Worm (Caenorhabditis elegans): ENCODE data around the gene zig-6.

zig-6 gene

DNA sequence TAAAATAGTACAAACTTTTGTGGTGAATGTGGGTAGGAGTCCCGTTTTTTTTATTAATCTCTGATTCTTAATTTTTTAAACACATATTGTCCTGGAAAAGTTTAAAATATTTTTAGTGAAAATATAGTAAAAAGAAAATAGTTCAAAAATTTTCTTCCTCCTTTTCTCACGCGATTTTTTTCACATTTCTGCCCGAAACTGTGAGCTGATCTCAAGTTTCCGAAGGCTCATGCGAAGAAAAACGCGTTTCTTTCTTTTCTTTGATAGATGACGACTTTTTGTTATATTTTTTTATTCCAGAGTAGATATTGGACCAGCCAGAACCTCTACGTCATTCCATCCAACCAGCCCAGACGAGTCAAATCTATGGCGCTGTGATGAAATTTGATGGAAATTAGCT lies 4.9 kb downstream of the zig-6 start, which contains the start of gene T03G11.9:
Gene T03G11.9, plus strand, starts transcription at position 301 of the 400 bp plus-strand sequence.
- TF ChIP-seq odd-2 (tag; optimal IDR thresholded peaks at IDR 0.05) (no peak), ceh-30 (tag; optimal IDR thresholded peaks at IDR 0.05) (no peak), che-1 (tag; optimal IDR thresholded peaks at IDR 0.05) (no peak), ceh-22 (tag; optimal IDR thresholded peaks at IDR 0.05) (no peak), C38D4.7 (GFP tag; optimal IDR thresholded peaks at IDR 0.05) (no peak), pax-1 (tag; optimal IDR thresholded peaks at IDR 0.05) (no peak), hlh-8 (tag; optimal IDR thresholded peaks at IDR 0.05) (no peak), fax-1 (tag; optimal IDR thresholded peaks at IDR 0.05) (no peak), syd-9 (tag; optimal IDR thresholded peaks at IDR 0.05) (no peak), rnt-1 (tag; optimal IDR thresholded peaks at IDR 0.05) (no peak), C08G9.2 (tag; optimal IDR thresholded peaks at IDR 0.05) (no peak), ama-1 (optimal IDR thresholded peaks at IDR 0.05) (no peak), lim-6 (tag; optimal IDR thresholded peaks at IDR 0.05) (no peak), pros-1 (tag; optimal IDR thresholded peaks at IDR 0.05) (no peak), unc-55 (GFP tag; optimal IDR thresholded peaks at IDR 0.05) (no peak), unc-86 (tag; optimal IDR thresholded peaks at IDR 0.05) (no peak), dmd-4 (tag; optimal IDR thresholded peaks at IDR 0.05; ENCODE audit: borderline replicate concordance) (no peak)

DNA sequence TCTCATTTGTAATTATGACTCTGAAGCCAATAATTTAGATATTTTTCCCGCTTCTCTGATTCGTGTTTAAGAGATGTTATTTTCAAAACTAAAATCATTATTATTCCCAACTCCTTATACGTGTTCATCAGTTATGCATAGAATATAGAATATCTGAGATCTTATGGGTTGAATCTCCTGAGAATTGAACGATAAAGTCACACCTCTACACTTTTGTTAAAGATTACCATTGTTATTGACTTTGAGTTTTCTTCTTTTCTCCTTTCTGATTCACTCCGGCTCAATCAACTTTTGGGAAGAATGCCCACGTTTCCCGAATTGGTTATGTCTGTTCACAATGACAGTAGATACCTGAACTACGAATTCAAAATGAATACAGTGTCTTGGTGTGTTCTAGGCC lies 9.0 kb downstream of the zig-6 start, which contains the start of gene sru-48:
Gene sru-48, plus strand, starts transcription at position 301 of the 400 bp plus-strand sequence.
- TF ChIP-seq pha-2 (tag; optimal IDR thresholded peaks at IDR 0.05) (no peak), tbx-7 (tag; optimal IDR thresholded peaks at IDR 0.05) (no peak), K09A11.1 (tag; optimal IDR thresholded peaks at IDR 0.05; ENCODE audit: insufficient read depth) (no peak), tbx-2 (tag; optimal IDR thresholded peaks at IDR 0.05) (no peak), dve-1 (tag; optimal IDR thresholded peaks at IDR 0.05) (no peak), ceh-6 (GFP tag; optimal IDR thresholded peaks at IDR 0.05) (no peak), F13H6.1 (tag; optimal IDR thresholded peaks at IDR 0.05) (no peak)

DNA sequence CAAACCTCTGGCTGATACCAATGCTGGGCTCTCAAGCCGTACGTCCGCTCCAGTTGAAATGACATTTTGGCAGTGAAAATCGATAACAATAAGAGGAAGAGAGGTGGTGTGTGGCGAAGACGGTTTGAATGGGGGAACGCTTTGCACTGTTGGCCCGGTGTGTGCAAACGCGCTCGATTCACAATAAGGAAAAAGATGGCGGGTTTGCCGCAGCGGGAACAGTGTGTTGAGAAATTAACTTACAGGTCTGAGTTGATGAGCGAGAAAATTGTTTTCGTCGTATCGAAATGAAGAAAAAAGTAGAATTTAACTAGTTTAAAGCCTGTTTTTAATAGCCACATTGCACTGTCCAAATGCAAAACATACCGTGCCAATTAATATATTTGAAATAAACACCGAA lies 9.8 kb downstream of the zig-6 start, which contains the start of gene metl-9:
Gene metl-9, minus strand, starts transcription at position 101 of the 400 bp plus-strand sequence.
- TF ChIP-seq pag-3 (tag; optimal IDR thresholded peaks at IDR 0.05; ENCODE audit: borderline replicate concordance) = no peak
- TF ChIP-seq pat-9 (tag; optimal IDR thresholded peaks at IDR 0.05) = no peak
- no peak for TF ChIP-seq ceh-30 (tag; optimal IDR thresholded peaks at IDR 0.05)
- TF ChIP-seq nfya-1 (tag; optimal IDR thresholded peaks at IDR 0.05) = no peak
- TF ChIP-seq ceh-31 (tag; optimal IDR thresholded peaks at IDR 0.05) = no peak
- no peak for TF ChIP-seq eyg-1 (tag; optimal IDR thresholded peaks at IDR 0.05)

DNA sequence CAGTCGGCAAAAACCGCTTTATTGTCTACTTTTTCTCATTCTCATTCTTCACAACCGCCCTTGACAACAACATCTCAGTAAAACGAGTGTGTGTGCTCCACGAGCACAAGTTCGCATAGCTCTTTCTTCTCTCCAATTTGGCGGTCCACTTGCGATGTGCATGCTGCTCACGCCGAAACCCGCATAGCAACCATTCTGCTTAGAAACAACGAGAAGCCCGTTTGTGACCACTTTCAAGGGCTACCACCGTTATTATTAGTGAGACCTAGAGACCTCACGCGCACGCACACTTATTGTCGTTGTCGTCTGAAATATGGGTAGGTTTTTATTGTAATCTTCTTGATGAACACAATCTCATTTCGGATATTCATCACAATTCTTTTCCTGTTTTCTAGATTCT lies 14.6 kb downstream of the zig-6 start, which contains the start of gene zchc-1A:
Gene zchc-1A, plus strand, starts transcription at position 114 of the 400 bp plus-strand sequence.
- no peak for TF ChIP-seq unc-55 (GFP tag; optimal IDR thresholded peaks at IDR 0.05)
- no peak for TF ChIP-seq odd-2 (tag; optimal IDR thresholded peaks at IDR 0.05)
- no peak for TF ChIP-seq mec-3 (tag; optimal IDR thresholded peaks at IDR 0.05; ENCODE audit: borderline replicate concordance)
- TF ChIP-seq rnt-1 (tag; optimal IDR thresholded peaks at IDR 0.05) = no peak
- TF ChIP-seq fkh-6 (tag; optimal IDR thresholded peaks at IDR 0.05) = no peak
- no peak for TF ChIP-seq ceh-22 (tag; optimal IDR thresholded peaks at IDR 0.05)
- no peak for TF ChIP-seq dmd-4 (tag; optimal IDR thresholded peaks at IDR 0.05; ENCODE audit: borderline replicate concordance)
- TF ChIP-seq hlh-13 (GFP tag; optimal IDR thresholded peaks at IDR 0.05) = no peak
- TF ChIP-seq sdc-2 (tag; optimal IDR thresholded peaks at IDR 0.05) = no peak
- no peak for TF ChIP-seq ets-4 (tag; optimal IDR thresholded peaks at IDR 0.05)
- TF ChIP-seq madf-2 (tag; optimal IDR thresholded peaks at IDR 0.05) = no peak
- no peak for TF ChIP-seq ztf-16 (tag; optimal IDR thresholded peaks at IDR 0.05)
- TF ChIP-seq dve-1 (tag; optimal IDR thresholded peaks at IDR 0.05) = no peak
